Fruit fly (Drosophila melanogaster): ENCODE measurements around the gene Hmu.

The Hmu gene

dm6 chr3R:27288202-27289135, at the start of gene Hmu, which contains the start of gene bigmax (continued):
- TF ChIP-seq CG15073 (GFP tag; optimal IDR thresholded peaks at IDR 0.05) (no peak), gro (GFP tag; optimal IDR thresholded peaks at IDR 0.05) (peak; percentile 91), kah (GFP tag; optimal IDR thresholded peaks at IDR 0.05) (no peak), CrebB (tag; optimal IDR thresholded peaks at IDR 0.05) (peak; percentile 69), CG15011 (GFP tag; optimal IDR thresholded peaks at IDR 0.05) (peak; percentile 6), Mad (GFP tag; optimal IDR thresholded peaks at IDR 0.05) (peak; percentile 85), CG10209 (GFP tag; optimal IDR thresholded peaks at IDR 0.05) (peak; percentile 76), Bdp1 (GFP tag; optimal IDR thresholded peaks at IDR 0.05) (peak; percentile 68), bcd (GFP tag; optimal IDR thresholded peaks at IDR 0.05) (peak; percentile 73), CG30431 (GFP tag; optimal IDR thresholded peaks at IDR 0.05) (peak; percentile 65), Tbp (GFP tag; optimal IDR thresholded peaks at IDR 0.05) (no peak), ap (GFP tag; IDR thresholded peaks at IDR 0.05) (peak; percentile 72), abd-A (tag; optimal IDR thresholded peaks at IDR 0.05) (peak; percentile 44), ase (GFP tag; IDR thresholded peaks at IDR 0.05) (peak; percentile 80), stc (GFP tag; IDR thresholded peaks at IDR 0.05) (peak; percentile 78), crp (GFP tag; optimal IDR thresholded peaks at IDR 0.05) (peak in 1 of 2 experiments; percentile 60), Doc3 (GFP tag; IDR thresholded peaks at IDR 0.05; ENCODE audit: partially characterized antibody) (peak; percentile 95), Atf-2 (GFP tag; optimal IDR thresholded peaks at IDR 0.05) (peak; percentile 85), Nf-YB (GFP tag; optimal IDR thresholded peaks at IDR 0.05) (peak; percentile 55), CG13123 (GFP tag; optimal IDR thresholded peaks at IDR 0.05) (peak; percentile 82), grau (tag; optimal IDR thresholded peaks at IDR 0.05) (peak; percentile 85), gem (tag; optimal IDR thresholded peaks at IDR 0.05) (peak; percentile 89), cas (GFP tag; IDR thresholded peaks at IDR 0.05) (peak; percentile 71), CG10431 (GFP tag; optimal IDR thresholded peaks at IDR 0.05) (no peak), CG2875 (GFP tag; optimal IDR thresholded peaks at IDR 0.05) (no peak), bigmax (GFP tag; optimal IDR thresholded peaks at IDR 0.05) (no peak), CG7271 (tag; optimal IDR thresholded peaks at IDR 0.05) (peak; percentile 63), CG3847 (GFP tag; IDR thresholded peaks at IDR 0.05) (peak; percentile 89), bowl (GFP tag; IDR thresholded peaks at IDR 0.05) (0 out of 2 replicates have a peak, but pooled peaks have one; percentile 20), chn (GFP tag; optimal IDR thresholded peaks at IDR 0.05) (peak; percentile 79), Dfd (GFP tag; optimal IDR thresholded peaks at IDR 0.05) (no peak), CG2889 (GFP tag; IDR thresholded peaks at IDR 0.05) (peak; percentile 85), CG12659 (GFP tag; optimal IDR thresholded peaks at IDR 0.05) (peak; percentile 91), CG6791 (GFP tag; IDR thresholded peaks at IDR 0.05; ENCODE audit: partially characterized antibody) (peak; percentile 84; the same call in 2 of the 3 replicates), Optix (GFP tag; IDR thresholded peaks at IDR 0.05) (peak; percentile 74; the same call in 2 of the 3 replicates), insv (GFP tag; optimal IDR thresholded peaks at IDR 0.05) (peak in 1 of 2 experiments; percentile 38), repo (GFP tag; optimal IDR thresholded peaks at IDR 0.05) (peak; percentile 81), wek (GFP tag; optimal IDR thresholded peaks at IDR 0.05) (peak; percentile 13), unc-4 (GFP tag; IDR thresholded peaks at IDR 0.05; ENCODE audit: partially characterized antibody) (peak; percentile 98), Dll (GFP tag; IDR thresholded peaks at IDR 0.05; ENCODE audit: partially characterized antibody) (peak; percentile 98), bbx (GFP tag; IDR thresholded peaks at IDR 0.05; ENCODE audit: partially characterized antibody) (peak; percentile 88), CG15601 (tag; optimal IDR thresholded peaks at IDR 0.05) (peak; percentile 86), her (GFP tag; optimal IDR thresholded peaks at IDR 0.05) (peak; percentile 87), CG5180 (GFP tag; optimal IDR thresholded peaks at IDR 0.05) (no peak), Atf3 (GFP tag; optimal IDR thresholded peaks at IDR 0.05) (peak; percentile 67), CG4707 (GFP tag; optimal IDR thresholded peaks at IDR 0.05) (no peak), zfh2 (GFP tag; optimal IDR thresholded peaks at IDR 0.05) (peak; percentile 93), hth (optimal IDR thresholded peaks at IDR 0.05) (no peak)

All from whole organism, embryonic.